Fruit fly (Drosophila melanogaster): ENCODE results near the gene Set2.

- TF ChIP-seq fd85E (GFP tag; optimal IDR thresholded peaks at IDR 0.05), result no peak
- TF ChIP-seq CG15336 (GFP tag; IDR thresholded peaks at IDR 0.05), result peak; percentile 58
- TF ChIP-seq Ets96B (tag; optimal IDR thresholded peaks at IDR 0.05), result no peak
- TF ChIP-seq CG16779 (tag; optimal IDR thresholded peaks at IDR 0.05), result no peak
- TF ChIP-seq fd59A (GFP tag; optimal IDR thresholded peaks at IDR 0.05), result no peak
- TF ChIP-seq Lpt (GFP tag; optimal IDR thresholded peaks at IDR 0.05), result no peak
- TF ChIP-seq Sox102F (GFP tag; optimal IDR thresholded peaks at IDR 0.05), result no peak
- no peak for TF ChIP-seq CG10669 (GFP tag; optimal IDR thresholded peaks at IDR 0.05)
- no peak for TF ChIP-seq OdsH (GFP tag; optimal IDR thresholded peaks at IDR 0.05)
- TF ChIP-seq esn (GFP tag; optimal IDR thresholded peaks at IDR 0.05), result no peak
- TF ChIP-seq cyc (GFP tag; optimal IDR thresholded peaks at IDR 0.05), result no peak
- no peak for TF ChIP-seq Hr39 (GFP tag; optimal IDR thresholded peaks at IDR 0.05)
- peak; percentile 45 for TF ChIP-seq CG11294 (GFP tag; IDR thresholded peaks at IDR 0.05)
- TF ChIP-seq net (GFP tag; optimal IDR thresholded peaks at IDR 0.05), result no peak
Measured at dm6 chrX:13447438-13447837, 34.4 kb downstream of the Set2 start.

Data from whole organism, prepupa.